Worm (Caenorhabditis elegans): ENCODE measurements around the gene Y51H4A.938.

DNA sequence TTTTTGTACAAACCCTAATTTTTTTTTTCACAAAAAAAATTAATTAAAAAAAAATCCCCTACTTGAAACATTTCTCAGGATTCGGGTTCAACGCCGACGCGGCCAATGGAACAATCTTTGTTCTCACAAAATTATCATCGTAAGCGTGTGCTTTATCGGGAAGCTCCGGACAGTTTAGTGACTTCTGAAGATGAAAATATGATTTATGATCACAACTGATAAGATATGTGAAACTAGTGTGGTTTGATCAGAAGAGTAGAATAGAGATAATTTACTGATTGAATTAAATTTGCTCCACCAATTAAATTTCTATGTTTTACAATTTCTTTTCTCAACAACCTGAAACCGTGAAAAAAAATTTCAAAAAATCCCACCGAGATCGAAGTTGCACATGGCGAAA is 44.0 kb downstream of the Y51H4A.938 start:
- no peak for TF ChIP-seq nhr-28 (tag; optimal IDR thresholded peaks at IDR 0.05)
- TF ChIP-seq nhr-12 (tag; optimal IDR thresholded peaks at IDR 0.05), result no peak
- no peak for TF ChIP-seq unc-62 (GFP tag; optimal IDR thresholded peaks at IDR 0.05)
- no peak for TF ChIP-seq mep-1 (tag; optimal IDR thresholded peaks at IDR 0.05)
- TF ChIP-seq lsy-2 (tag; optimal IDR thresholded peaks at IDR 0.05), result no peak
